Fruit fly (Drosophila melanogaster) whole organism, embryonic: ENCODE measurements around the gene CG44405.

ENCODE experiments used
- Awh ChIP-seq: fragments of 200-800 bp; sonication (Bioruptor generic); IDR thresholded peaks from 2 replicates; pipeline ENCODE4, ENCODE4 v1.3.6; 2022; ENCODE audit warnings: missing biosample characterization, missing genetic modification characterization
- CG10979 ChIP-seq: fragments of 200-800 bp; sonication (Bioruptor generic); optimal IDR thresholded peaks from 2 replicates; lab custom pipeline; 2018; ENCODE audit warnings: missing biosample characterization, mild to moderate bottlenecking, missing genetic modification characterization, moderate library complexity
- CG12659 ChIP-seq: fragments of 200-800 bp; sonication (Bioruptor generic); optimal IDR thresholded peaks from 3 replicates; lab custom pipeline; 2017; ENCODE audit warnings: mild to moderate bottlenecking, missing biosample characterization, missing genetic modification reagents, missing genetic modification characterization
- CG14860 ChIP-seq: fragments of 200-800 bp; sonication (Bioruptor generic); IDR thresholded peaks from 3 replicates; pipeline ENCODE4 v1.3.6; 2022; ENCODE audit warnings: missing biosample characterization, missing genetic modification characterization; ENCODE audit not compliant: partially characterized antibody
- CG15011 ChIP-seq: fragments of 200-800 bp; sonication (Bioruptor generic); optimal IDR thresholded peaks from 3 replicates; lab custom pipeline; 2018; ENCODE audit warnings: missing biosample characterization, mild to moderate bottlenecking, missing genetic modification characterization
- CG15479 ChIP-seq: fragments of 200-800 bp; sonication (Bioruptor generic); optimal IDR thresholded peaks from 3 replicates; lab custom pipeline; 2019; ENCODE audit warnings: missing biosample characterization, mild to moderate bottlenecking, missing genetic modification characterization, moderate library complexity
- CG1603 ChIP-seq: fragments of 200-800 bp; sonication (Bioruptor generic); optimal IDR thresholded peaks from 2 replicates; lab custom pipeline; 2019; ENCODE audit warnings: missing biosample characterization, mild to moderate bottlenecking, missing genetic modification characterization, moderate library complexity
- CG2202 ChIP-seq: fragments of 200-800 bp; sonication (Bioruptor generic); optimal IDR thresholded peaks from 2 replicates; lab custom pipeline; 2018; ENCODE audit warnings: missing biosample characterization, mild to moderate bottlenecking, missing genetic modification characterization
- CG32532 ChIP-seq: fragments of 200-800 bp; sonication (Bioruptor generic); IDR thresholded peaks from 2 replicates; pipeline ENCODE4 v1.3.6; 2022; ENCODE audit warnings: missing biosample characterization, missing genetic modification characterization
- CG32767 ChIP-seq: fragments of 200-800 bp; sonication (Bioruptor generic); IDR thresholded peaks from 2 replicates; pipeline ENCODE4 v1.3.6; 2022; ENCODE audit warnings: missing biosample characterization, missing genetic modification characterization
- CG3995 ChIP-seq: fragments of 200-800 bp; sonication (Bioruptor generic); optimal IDR thresholded peaks from 3 replicates; lab custom pipeline; 2016; ENCODE audit warnings: missing biosample characterization, missing genetic modification characterization
- CG4404 ChIP-seq: fragments of 200-800 bp; sonication (Bioruptor generic); IDR thresholded peaks from 2 replicates; pipeline ENCODE4 v1.3.6; 2022; ENCODE audit warnings: missing biosample characterization, missing genetic modification characterization
- CG4854 ChIP-seq: fragments of 200-800 bp; sonication (Bioruptor generic); optimal IDR thresholded peaks from 2 replicates; lab custom pipeline; 2016; ENCODE audit warnings: missing biosample characterization, missing genetic modification characterization, inconsistent platforms
- CG6683 ChIP-seq: fragments of 200-800 bp; sonication (Bioruptor generic); optimal IDR thresholded peaks from 2 replicates; lab custom pipeline; 2017; ENCODE audit warnings: missing biosample characterization, mild to moderate bottlenecking, missing genetic modification characterization, missing genetic modification reagents
- CG8281 ChIP-seq: fragments of 200-800 bp; sonication (Bioruptor generic); optimal IDR thresholded peaks from 2 replicates; lab custom pipeline; 2018; ENCODE audit warnings: missing biosample characterization, mild to moderate bottlenecking, missing genetic modification characterization, moderate library complexity
- CkIIα-i1 ChIP-seq: fragments of 200-800 bp; sonication (Bioruptor generic); IDR thresholded peaks from 2 replicates; pipeline ENCODE4 v1.3.6; 2022; ENCODE audit warnings: missing biosample characterization, missing genetic modification characterization
- CoRest ChIP-seq: fragments of 200-800 bp; sonication (Bioruptor generic); optimal IDR thresholded peaks from 3 replicates; lab custom pipeline; 2018; ENCODE audit warnings: missing biosample characterization, mild to moderate bottlenecking, missing genetic modification characterization, moderate library complexity
- CrebB ChIP-seq: fragments of 200-800 bp; sonication (Bioruptor generic); optimal IDR thresholded peaks from 3 replicates; lab custom pipeline; 2018; ENCODE audit warnings: missing biosample characterization, mild to moderate bottlenecking, missing genetic modification characterization
- Dbx ChIP-seq: fragments of 200-800 bp; sonication (Bioruptor generic); IDR thresholded peaks from 3 replicates; pipeline ENCODE4 v1.3.6; 2022; ENCODE audit warnings: missing biosample characterization, missing genetic modification characterization
- Doc2 ChIP-seq: fragments of 200-800 bp; sonication (Bioruptor generic); IDR thresholded peaks from 2 replicates; pipeline ENCODE4 v1.3.6; 2022; ENCODE audit warnings: missing biosample characterization, missing genetic modification characterization
- Hmr ChIP-seq: fragments of 200-800 bp; sonication (Bioruptor generic); optimal IDR thresholded peaks from 3 replicates; lab custom pipeline; 2017; ENCODE audit warnings: mild to moderate bottlenecking, missing biosample characterization, missing genetic modification reagents, missing genetic modification characterization
- Jarid2 ChIP-seq: fragments of 200-800 bp; sonication (Bioruptor generic); optimal IDR thresholded peaks from 3 replicates; lab custom pipeline; 2017; ENCODE audit warnings: mild to moderate bottlenecking, missing biosample characterization, missing genetic modification reagents, missing genetic modification characterization
- Lhr ChIP-seq: fragments of 200-800 bp; sonication (Bioruptor generic); optimal IDR thresholded peaks from 3 replicates; lab custom pipeline; 2017; ENCODE audit warnings: mild to moderate bottlenecking, missing biosample characterization, missing genetic modification reagents, missing genetic modification characterization
- Mes4 ChIP-seq: fragments of 200-800 bp; sonication (Bioruptor generic); optimal IDR thresholded peaks from 2 replicates; lab custom pipeline; 2016; ENCODE audit warnings: missing biosample characterization, missing genetic modification characterization
- NC2α ChIP-seq: fragments of 200-800 bp; sonication (Bioruptor generic); optimal IDR thresholded peaks from 2 replicates; lab custom pipeline; 2016; ENCODE audit warnings: missing biosample characterization, missing genetic modification characterization
- Nf-YA ChIP-seq: fragments of 200-800 bp; sonication (Bioruptor generic); IDR thresholded peaks from 2 replicates; pipeline ENCODE4 v1.3.6; 2022; ENCODE audit warnings: missing biosample characterization, missing genetic modification characterization
- Optix ChIP-seq: fragments of 200-800 bp; sonication (Bioruptor generic); IDR thresholded peaks from 3 replicates; pipeline ENCODE4 v1.3.6; 2022; ENCODE audit warnings: missing biosample characterization, missing genetic modification characterization
- Ptx1 ChIP-seq: fragments of 200-800 bp; sonication (Bioruptor generic); IDR thresholded peaks from 2 replicates; pipeline ENCODE4 v1.3.6; 2022; ENCODE audit warnings: missing biosample characterization, missing genetic modification characterization
- Scr ChIP-seq: fragments of 200-800 bp; sonication (Bioruptor generic); IDR thresholded peaks from 2 replicates; pipeline ENCODE4 v1.3.6; 2022; ENCODE audit warnings: missing biosample characterization, missing genetic modification characterization; ENCODE audit not compliant: partially characterized antibody
- Sox100B ChIP-seq: fragments of 200-800 bp; sonication (Bioruptor generic); optimal IDR thresholded peaks from 3 replicates; lab custom pipeline; 2018; ENCODE audit warnings: missing biosample characterization, mild to moderate bottlenecking, missing genetic modification characterization
- Sry-δ ChIP-seq: fragments of 200-800 bp; sonication (Bioruptor generic); optimal IDR thresholded peaks from 2 replicates; lab custom pipeline; 2016; ENCODE audit warnings: missing biosample characterization, missing genetic modification characterization
- ab ChIP-seq: fragments of 200-800 bp; sonication (Bioruptor generic); optimal IDR thresholded peaks from 2 replicates; lab custom pipeline; 2016; ENCODE audit warnings: missing biosample characterization, missing genetic modification characterization
- amos ChIP-seq: fragments of 200-800 bp; sonication (Bioruptor generic); IDR thresholded peaks from 2 replicates; pipeline ENCODE4 v1.3.6; 2022; ENCODE audit warnings: missing biosample characterization, missing genetic modification characterization; ENCODE audit not compliant: partially characterized antibody
- br ChIP-seq: fragments of >200 bp; optimal IDR thresholded peaks from 2 replicates; lab custom pipeline; 2017
- crol ChIP-seq: fragments of 200-800 bp; sonication (Bioruptor generic); IDR thresholded peaks from 2 replicates; pipeline ENCODE4 v1.3.6; 2022; ENCODE audit warnings: missing biosample characterization, missing genetic modification characterization
- crp ChIP-seq, 2 experiments: fragments of 200-800 bp; sonication (Bioruptor generic); optimal IDR thresholded peaks; 2 replicates in 1 of 2; 3 replicates in 1 of 2; lab custom pipeline; 2017; ENCODE audit warnings: missing biosample characterization in 2 of 2, missing genetic modification characterization in 2 of 2, mild to moderate bottlenecking in 1 of 2, moderate library complexity in 1 of 2
- eve ChIP-seq, 2 experiments: fragments of >200 bp; optimal IDR thresholded peaks; 2 replicates each; lab custom pipeline; 2017; ENCODE audit warnings: missing biosample characterization in 2 of 2, missing genetic modification characterization in 2 of 2
- gce ChIP-seq: fragments of 200-800 bp; sonication (Bioruptor generic); IDR thresholded peaks from 3 replicates; pipeline ENCODE4 v1.3.6; 2022; ENCODE audit warnings: missing biosample characterization, missing genetic modification characterization
- gsb-n ChIP-seq: fragments of 200-800 bp; sonication (Bioruptor generic); optimal IDR thresholded peaks from 3 replicates; lab custom pipeline; 2018; ENCODE audit warnings: missing biosample characterization, mild to moderate bottlenecking, missing genetic modification characterization
- her ChIP-seq: fragments of 200-800 bp; sonication (Bioruptor generic); optimal IDR thresholded peaks from 2 replicates; lab custom pipeline; 2016; ENCODE audit warnings: missing biosample characterization, missing genetic modification characterization
- hth ChIP-seq: fragments of >200 bp; optimal IDR thresholded peaks from 2 replicates; lab custom pipeline; 2017; ENCODE audit warnings: inconsistent platforms
- pb ChIP-seq: fragments of 200-800 bp; sonication (Bioruptor generic); optimal IDR thresholded peaks from 3 replicates; lab custom pipeline; 2016; ENCODE audit warnings: missing biosample characterization, missing genetic modification characterization
- sim ChIP-seq: fragments of 200-800 bp; sonication (Bioruptor generic); IDR thresholded peaks from 2 replicates; pipeline ENCODE4 v1.3.6; 2022; ENCODE audit warnings: missing biosample characterization, missing genetic modification characterization
- sna ChIP-seq: fragments of 200-800 bp; sonication (Bioruptor generic); IDR thresholded peaks from 2 replicates; pipeline ENCODE4 v1.3.6; 2022; ENCODE audit warnings: missing biosample characterization, missing genetic modification characterization; ENCODE audit not compliant: partially characterized antibody
- unc-4 ChIP-seq: fragments of 200-800 bp; sonication (Bioruptor generic); IDR thresholded peaks from 2 replicates; pipeline ENCODE4 v1.3.6; 2022; ENCODE audit warnings: missing biosample characterization, missing genetic modification characterization; ENCODE audit not compliant: partially characterized antibody
- yki ChIP-seq: fragments of >200 bp; optimal IDR thresholded peaks from 3 replicates; lab custom pipeline; 2018
- zen2 ChIP-seq: fragments of 200-800 bp; sonication (Bioruptor generic); IDR thresholded peaks from 3 replicates; pipeline ENCODE4 v1.3.6; 2022; ENCODE audit warnings: missing biosample characterization, missing genetic modification characterization; ENCODE audit not compliant: partially characterized antibody

CG44405 gene

dm6 chr2L:16353765-16354164, 11.6 kb upstream of the CG44405 start (continued):
- no peak for TF ChIP-seq gce (GFP tag; lab: Robert Waterston, UW)
- TF ChIP-seq br (lab: Kevin White, UChicago) = no peak
- no peak for TF ChIP-seq CG10979 (tag; lab: Kevin White, UChicago)
- peak; percentile 25 for TF ChIP-seq CG15479 (GFP tag; lab: Kevin White, UChicago)
- TF ChIP-seq ab = no peak
- no peak for TF ChIP-seq Sox100B (GFP tag; lab: Kevin White, UChicago)
- TF ChIP-seq CG3995 (GFP tag; lab: Kevin White, UChicago) = no peak
- no peak for TF ChIP-seq Lhr (GFP tag; lab: Kevin White, UChicago)
- no peak for TF ChIP-seq gsb-n (tag; lab: Kevin White, UChicago)
- TF ChIP-seq crp (GFP tag; optimal IDR thresholded peaks at IDR 0.05; lab: Kevin White, UChicago) = no peak
- peak in 1 of 2 experiments; percentile 63 for TF ChIP-seq eve (GFP tag; optimal IDR thresholded peaks at IDR 0.05; lab: Kevin White, UChicago)
- TF ChIP-seq Dbx (GFP tag; lab: Robert Waterston, UW) = no peak
- no peak for TF ChIP-seq Scr
- no peak for TF ChIP-seq CG12659

dm6 chr2L:16352585-16353580, 10.8 kb upstream of the CG44405 start, which contains the start of the genes Hyls1, chif and CG4455:
Gene Hyls1 (minus strand): TSS chr2L:16352628.
Gene chif (minus strand): TSS chr2L:16352628.
Gene CG4455 (plus strand): TSS chr2L:16352934.
- TF ChIP-seq CG4404 (GFP tag; lab: Robert Waterston, UW) (peak; percentile 26; the same call in 1 of the 2 replicates), CG8281 (tag; lab: Kevin White, UChicago) (no peak), zen2 (GFP tag; lab: Robert Waterston, UW) (peak; percentile 54; the same call in 1 of the 3 replicates), Optix (GFP tag; lab: Robert Waterston, UW) (no peak), Hmr (GFP tag; lab: Kevin White, UChicago) (peak; percentile 44), Ptx1 (peak; percentile 20; the same call in 1 of the 2 replicates), Awh (no peak), CG10979 (tag; lab: Kevin White, UChicago) (no peak), CG4854 (GFP tag; lab: Kevin White, UChicago) (no peak), CG15011 (GFP tag; lab: Kevin White, UChicago) (peak; percentile 12), Jarid2 (GFP tag; lab: Kevin White, UChicago) (peak; percentile 16), CG32767 (GFP tag; lab: Robert Waterston, UW) (no peak), CG32532 (GFP tag; lab: Robert Waterston, UW) (peak; percentile 26; the same call in 1 of the 2 replicates), CG14860 (peak; percentile 92), amos (GFP tag; lab: Robert Waterston, UW) (peak; percentile 86), Sry-δ (GFP tag; lab: Kevin White, UChicago) (peak; percentile 83), CG6683 (no peak), CG1603 (peak; percentile 4), Nf-YA (GFP tag; lab: Robert Waterston, UW) (no peak), sim (GFP tag; lab: Robert Waterston, UW) (no peak), unc-4 (GFP tag; lab: Robert Waterston, UW) (peak; percentile 89), hth (lab: Kevin White, UChicago) (no peak), crol (no peak), Doc2 (GFP tag; lab: Robert Waterston, UW) (no peak), sna (GFP tag; lab: Robert Waterston, UW) (peak; percentile 86), CkIIα-i1 (GFP tag; lab: Robert Waterston, UW) (no peak), CoRest (tag; lab: Kevin White, UChicago) (peak; percentile 78), CrebB (no peak), NC2α (no peak), Lhr (GFP tag; lab: Kevin White, UChicago) (peak; percentile 47), yki (peak; percentile 3), pb (GFP tag; lab: Kevin White, UChicago) (no peak), CG2202 (tag; lab: Kevin White, UChicago) (no peak), Mes4 (no peak), her (GFP tag; lab: Kevin White, UChicago) (no peak)
